Fruit fly (Drosophila melanogaster) whole organism, wandering third instar larva: Measurements from ENCODE around the gene ey.

Source experiments
- Dfd ChIP-seq: fragments of >200 bp; optimal IDR thresholded peaks from 2 replicates; lab custom pipeline; 2017; ENCODE audit warnings: missing biosample characterization, missing genetic modification characterization
- OdsH ChIP-seq: fragments of 200-800 bp; sonication (Bioruptor generic); optimal IDR thresholded peaks from 2 replicates; lab custom pipeline; 2016; ENCODE audit warnings: missing biosample characterization, mild to moderate bottlenecking, missing genetic modification characterization
- sv ChIP-seq: fragments of 200-800 bp; sonication (Bioruptor generic); optimal IDR thresholded peaks from 3 replicates; lab custom pipeline; 2016; ENCODE audit warnings: missing biosample characterization, missing genetic modification characterization

DNA sequence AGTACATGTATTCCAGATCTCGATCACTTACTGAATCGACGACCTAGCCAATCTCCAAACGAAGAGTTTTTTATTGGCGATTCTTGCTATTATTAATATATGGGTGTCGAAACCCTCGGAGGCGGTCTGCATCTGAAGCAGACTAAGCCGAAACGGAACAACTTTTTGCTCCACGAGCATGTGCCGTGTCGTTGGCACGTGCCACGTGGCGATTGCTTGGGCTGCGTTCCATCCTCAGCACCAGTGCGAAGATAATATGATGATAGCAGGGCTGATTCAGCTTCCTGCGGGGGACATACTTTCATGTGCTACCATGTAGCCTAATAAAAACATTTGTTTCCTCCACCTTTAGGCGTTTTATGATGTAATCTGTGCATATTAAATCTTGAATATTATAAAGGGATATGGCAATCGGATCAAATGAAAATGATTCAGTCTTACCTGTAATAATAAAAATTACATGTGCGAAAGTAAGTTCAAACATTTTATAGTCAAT lies 5.4 kb downstream of the ey start:
- no peak for TF ChIP-seq sv (GFP tag; lab: Kevin White, UChicago)
- TF ChIP-seq Dfd (GFP tag; lab: Kevin White, UChicago), result no peak
- no peak for TF ChIP-seq OdsH (GFP tag; lab: Kevin White, UChicago)
